Worm (Caenorhabditis elegans) whole organism, L3 larva: ENCODE results near the gene exh-1.

Experiments used
- R02D3.7 ChIP-seq: fragments of 150-350 bp; optimal IDR thresholded peaks from 2 replicates; lab custom pipeline; 2014; ENCODE audit warnings: missing biosample characterization, missing genetic modification characterization
- aly-2 ChIP-seq: fragments of 150-350 bp; optimal IDR thresholded peaks from 2 replicates; lab custom pipeline; 2014; ENCODE audit warnings: missing biosample characterization, missing genetic modification characterization
- ama-1 ChIP-seq: fragments of 150-350 bp; optimal IDR thresholded peaks from 2 replicates; lab custom pipeline; 2018
- ceh-28 ChIP-seq: fragments of 150-350 bp; optimal IDR thresholded peaks from 2 replicates; lab custom pipeline; 2014; ENCODE audit warnings: missing biosample characterization, missing genetic modification reagents, missing genetic modification characterization
- ceh-9 ChIP-seq: sonication (generic microtip); optimal IDR thresholded peaks from 2 replicates; lab custom pipeline; 2018; ENCODE audit warnings: missing biosample characterization, missing genetic modification characterization
- egl-27 ChIP-seq: sonication (generic microtip); optimal IDR thresholded peaks from 4 replicates; lab custom pipeline; 2017; ENCODE audit warnings: missing biosample characterization, missing genetic modification reagents, missing genetic modification characterization
- egl-5 ChIP-seq: fragments of 150-350 bp; optimal IDR thresholded peaks from 2 replicates; lab custom pipeline; 2017; ENCODE audit warnings: missing biosample characterization, missing genetic modification reagents, missing genetic modification characterization, inconsistent platforms
- elt-2 ChIP-seq: sonication (generic microtip); optimal IDR thresholded peaks from 2 replicates; lab custom pipeline; 2016; ENCODE audit warnings: missing genetic modification reagents, mild to moderate bottlenecking, missing genetic modification characterization, missing compliant biosample characterization
- elt-3 ChIP-seq, 3 experiments: fragments of 150-350 bp in 1 of 3; sonication (generic microtip) in 2 of 3; optimal IDR thresholded peaks; 2 replicates in 2 of 3; 4 replicates in 1 of 3; lab custom pipeline; 2014 to 2017; ENCODE audit warnings: missing biosample characterization in 3 of 3, missing genetic modification characterization in 3 of 3
- eor-1 ChIP-seq, 2 experiments: fragments of 150-350 bp; optimal IDR thresholded peaks; 2 replicates each; lab custom pipeline; 2014 to 2018; ENCODE audit warnings: missing biosample characterization in 2 of 2, missing genetic modification characterization in 2 of 2
- fkh-10 ChIP-seq: sonication (generic microtip); optimal IDR thresholded peaks from 2 replicates; lab custom pipeline; 2017; ENCODE audit warnings: missing biosample characterization, missing genetic modification reagents, missing genetic modification characterization
- fkh-2 ChIP-seq: fragments of 150-350 bp; optimal IDR thresholded peaks from 2 replicates; lab custom pipeline; 2014; ENCODE audit warnings: missing biosample characterization, missing genetic modification reagents, missing genetic modification characterization
- fos-1 ChIP-seq: fragments of 150-350 bp; optimal IDR thresholded peaks from 2 replicates; lab custom pipeline; 2014; ENCODE audit warnings: missing biosample characterization, missing genetic modification characterization
- hmg-11 ChIP-seq: sonication (generic microtip); optimal IDR thresholded peaks from 2 replicates; lab custom pipeline; 2016; ENCODE audit warnings: missing genetic modification characterization, missing compliant biosample characterization
- jun-1 ChIP-seq: fragments of 150-350 bp; optimal IDR thresholded peaks from 2 replicates; lab custom pipeline; 2014; ENCODE audit warnings: missing biosample characterization, missing genetic modification reagents, missing genetic modification characterization
- lin-15B ChIP-seq: fragments of 150-350 bp; optimal IDR thresholded peaks from 2 replicates; lab custom pipeline; 2014; ENCODE audit warnings: missing biosample characterization, missing genetic modification characterization
- lin-39 ChIP-seq: fragments of 150-350 bp; optimal IDR thresholded peaks from 2 replicates; lab custom pipeline; 2018; ENCODE audit warnings: missing biosample characterization, missing genetic modification reagents, missing genetic modification characterization
- lsy-12 ChIP-seq: sonication (generic microtip); optimal IDR thresholded peaks from 2 replicates; lab custom pipeline; 2016; ENCODE audit warnings: mild to moderate bottlenecking, missing genetic modification characterization, missing compliant biosample characterization
- mdl-1 ChIP-seq: fragments of 150-350 bp; optimal IDR thresholded peaks from 2 replicates; lab custom pipeline; 2014; ENCODE audit warnings: missing biosample characterization, missing genetic modification characterization
- mml-1 ChIP-seq: fragments of 150-350 bp; sonication (generic microtip); optimal IDR thresholded peaks from 3 replicates; lab custom pipeline; 2014; ENCODE audit warnings: missing biosample characterization, missing genetic modification characterization
- nhr-11 ChIP-seq: fragments of 150-350 bp; optimal IDR thresholded peaks from 2 replicates; lab custom pipeline; 2014; ENCODE audit warnings: missing biosample characterization, missing genetic modification characterization
- nhr-12 ChIP-seq: fragments of 150-350 bp; optimal IDR thresholded peaks from 2 replicates; lab custom pipeline; 2014; ENCODE audit warnings: missing biosample characterization, missing genetic modification characterization
- nhr-23 ChIP-seq: fragments of 150-350 bp; optimal IDR thresholded peaks from 2 replicates; lab custom pipeline; 2014; ENCODE audit warnings: missing biosample characterization, missing genetic modification reagents, missing genetic modification characterization
- nhr-237 ChIP-seq: fragments of 150-350 bp; optimal IDR thresholded peaks from 2 replicates; lab custom pipeline; 2014; ENCODE audit warnings: missing biosample characterization, missing genetic modification characterization
- nhr-67 ChIP-seq: fragments of 150-350 bp; optimal IDR thresholded peaks from 2 replicates; lab custom pipeline; 2014; ENCODE audit warnings: missing biosample characterization, missing genetic modification characterization
- nhr-77 ChIP-seq: fragments of 150-350 bp; optimal IDR thresholded peaks from 2 replicates; lab custom pipeline; 2014; ENCODE audit warnings: missing biosample characterization, missing genetic modification characterization
- pha-4 ChIP-seq: fragments of 150-350 bp; optimal IDR thresholded peaks from 2 replicates; lab custom pipeline; 2014; ENCODE audit warnings: missing biosample characterization, missing genetic modification reagents, missing genetic modification characterization
- pqm-1 ChIP-seq: fragments of 150-350 bp; optimal IDR thresholded peaks from 2 replicates; lab custom pipeline; 2017; ENCODE audit warnings: missing biosample characterization, missing genetic modification characterization, inconsistent platforms
- sea-2 ChIP-seq: fragments of 150-350 bp; sonication (generic microtip); optimal IDR thresholded peaks from 4 replicates; lab custom pipeline; 2014; ENCODE audit warnings: missing biosample characterization, missing genetic modification reagents, missing genetic modification characterization
- snpc-4 ChIP-seq: fragments of 150-350 bp; optimal IDR thresholded peaks from 2 replicates; lab custom pipeline; 2014; ENCODE audit warnings: missing biosample characterization, missing genetic modification characterization
- tbx-2 ChIP-seq: sonication (generic microtip); optimal IDR thresholded peaks from 2 replicates; lab custom pipeline; 2016; ENCODE audit warnings: mild to moderate bottlenecking, missing genetic modification characterization, missing compliant biosample characterization
- unc-39 ChIP-seq: sonication (generic microtip); optimal IDR thresholded peaks from 4 replicates; lab custom pipeline; 2017; ENCODE audit warnings: missing biosample characterization, missing genetic modification characterization
- unc-62 ChIP-seq: fragments of 150-350 bp; sonication (generic microtip); optimal IDR thresholded peaks from 4 replicates; lab custom pipeline; 2014; ENCODE audit warnings: missing biosample characterization, missing genetic modification reagents, missing genetic modification characterization
- zag-1 ChIP-seq: fragments of 150-350 bp; optimal IDR thresholded peaks from 2 replicates; lab custom pipeline; 2014; ENCODE audit warnings: missing biosample characterization, missing genetic modification characterization
- ztf-11 ChIP-seq: fragments of 150-350 bp; optimal IDR thresholded peaks from 2 replicates; lab custom pipeline; 2014; ENCODE audit warnings: missing biosample characterization, missing genetic modification characterization
- ztf-4 ChIP-seq: fragments of 150-350 bp; optimal IDR thresholded peaks from 2 replicates; lab custom pipeline; 2014; ENCODE audit warnings: missing biosample characterization, missing genetic modification characterization

Gene exh-1

ce11 chrV:3146932-3147331 is 10.0 kb upstream of the exh-1 start, which contains the start of gene srab-11:
TSS of gene srab-11 (minus strand) at chrV:3147032.
- no peak for TF ChIP-seq R02D3.7 (tag; lab: Kevin White, UChicago)
- no peak for TF ChIP-seq lin-39
- no peak for TF ChIP-seq nhr-67 (tag; lab: Kevin White, UChicago)
- no peak for TF ChIP-seq lin-15B (tag; lab: Kevin White, UChicago)
- no peak for TF ChIP-seq eor-1 (tag; optimal IDR thresholded peaks at IDR 0.05; lab: Kevin White, UChicago)
- no peak for TF ChIP-seq jun-1 (tag; lab: Kevin White, UChicago)
- TF ChIP-seq lsy-12, result no peak
- no peak for TF ChIP-seq ztf-4
- TF ChIP-seq pqm-1 (tag; lab: Kevin White, UChicago), result no peak
- no peak for TF ChIP-seq elt-2 (tag; lab: Kevin White, UChicago)
- no peak for TF ChIP-seq nhr-23 (tag; lab: Kevin White, UChicago)
- no peak for TF ChIP-seq nhr-237 (tag; lab: Kevin White, UChicago)

DNA sequence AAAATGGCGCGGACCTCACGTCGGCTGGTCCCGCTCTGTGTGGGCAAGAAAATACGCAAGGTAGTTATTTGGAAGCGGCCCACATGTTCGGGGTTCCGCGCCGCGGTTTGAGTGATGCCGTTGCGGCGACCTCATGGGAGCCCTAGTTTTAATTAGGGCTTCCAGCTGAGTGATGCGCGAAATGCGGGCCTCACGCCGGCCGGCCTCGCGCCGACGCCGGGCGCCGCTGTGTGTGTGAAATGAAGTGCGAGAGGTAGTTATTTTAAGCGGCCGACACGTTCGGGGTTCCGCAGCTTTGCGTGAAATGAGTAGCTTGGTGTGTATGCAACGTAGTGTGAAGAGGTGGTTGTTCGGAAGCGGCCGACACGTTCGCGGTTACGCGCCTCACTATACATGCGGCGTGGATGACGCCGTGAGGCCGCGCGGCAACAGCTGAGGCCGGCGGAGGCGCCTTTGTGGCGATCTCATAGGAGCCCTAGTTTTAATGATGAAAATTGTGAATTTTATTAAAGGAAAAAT is 6.9 kb upstream of the exh-1 start:
- TF ChIP-seq nhr-12 (tag; lab: Kevin White, UChicago) (no peak), nhr-23 (tag; lab: Kevin White, UChicago) (no peak), mml-1 (no peak), aly-2 (tag; lab: Kevin White, UChicago) (no peak), nhr-67 (tag; lab: Kevin White, UChicago) (no peak), sea-2 (no peak), lin-39 (no peak), egl-5 (tag; lab: Kevin White, UChicago) (no peak), zag-1 (tag; lab: Kevin White, UChicago) (no peak), hmg-11 (tag; lab: Kevin White, UChicago) (no peak), nhr-77 (no peak), mdl-1 (no peak), ztf-4 (no peak), snpc-4 (tag; lab: Kevin White, UChicago) (no peak), fos-1 (tag; lab: Kevin White, UChicago) (no peak)
- TF ChIP-seq, all 47 proteins: peak for 0

DNA sequence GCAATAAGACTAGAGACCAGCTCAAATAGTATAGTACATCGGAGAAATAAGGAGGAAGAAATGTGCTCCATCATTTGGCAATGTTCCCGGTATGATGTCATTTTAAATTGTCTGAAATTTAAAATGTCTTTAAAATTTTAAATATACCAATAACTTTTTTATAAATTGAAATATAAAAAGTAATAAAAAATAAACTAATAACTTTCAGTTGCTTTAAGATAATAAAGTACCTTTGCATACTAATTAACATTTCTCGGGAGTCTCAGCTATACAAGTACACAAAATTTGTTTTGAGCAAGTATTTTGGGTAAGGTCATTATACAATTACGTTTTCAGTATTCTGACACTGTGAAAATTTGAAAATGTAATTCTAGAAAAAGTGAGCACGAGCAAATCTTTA is 5.0 kb upstream of the exh-1 start, which contains the start of gene srab-6:
Gene srab-6, minus strand, starts transcription at position 101 of the 400 bp plus-strand sequence.
- TF ChIP-seq mdl-1, result no peak
- TF ChIP-seq fkh-2, result no peak
- no peak for TF ChIP-seq zag-1 (tag; lab: Kevin White, UChicago)
- TF ChIP-seq elt-2 (tag; lab: Kevin White, UChicago), result no peak
- TF ChIP-seq nhr-23 (tag; lab: Kevin White, UChicago), result no peak
- TF ChIP-seq nhr-237 (tag; lab: Kevin White, UChicago), result no peak
- no peak for TF ChIP-seq sea-2

- no peak for TF ChIP-seq unc-62 (GFP tag; lab: Kevin White, UChicago)
- TF ChIP-seq elt-3 (tag; optimal IDR thresholded peaks at IDR 0.05; lab: Kevin White, UChicago), result no peak
- no peak for TF ChIP-seq nhr-237 (tag; lab: Kevin White, UChicago)
- no peak for TF ChIP-seq tbx-2 (tag; lab: Kevin White, UChicago)
- TF ChIP-seq mdl-1, result no peak
- TF ChIP-seq lsy-12, result no peak
Measured at ce11 chrV:3155072-3155471, 1.8 kb upstream of the exh-1 start, which contains the start of gene srab-7. TSS of gene srab-7 (minus strand) at chrV:3155172.

ce11 chrV:3158379-3158778 is 1.5 kb downstream of the exh-1 start:
- TF ChIP-seq lsy-12 (no peak), fkh-10 (GFP tag; lab: Kevin White, UChicago) (no peak), ceh-28 (no peak), mml-1 (no peak), ceh-9 (tag; lab: Kevin White, UChicago) (no peak)

DNA sequence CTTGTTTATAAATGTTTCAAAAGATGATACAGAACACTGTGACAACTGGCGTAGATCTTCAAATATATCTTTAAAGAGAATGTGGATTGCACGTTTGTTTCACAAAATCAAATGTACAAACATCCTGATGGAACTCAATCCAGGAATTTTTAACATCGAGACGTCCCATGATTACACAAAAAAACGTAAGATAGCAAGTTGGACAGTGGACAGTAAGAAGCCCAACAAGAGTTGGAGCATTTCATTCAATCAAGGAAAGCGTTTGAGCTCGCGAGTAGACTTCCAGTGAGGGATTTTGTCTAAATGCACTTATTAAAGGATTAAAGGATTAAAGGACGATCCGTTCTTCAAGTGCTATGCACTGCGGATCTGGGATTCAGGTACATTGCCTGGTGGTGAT is 2.4 kb downstream of the exh-1 start, which contains the start of gene C36C5.12:
Gene C36C5.12, minus strand, starts transcription at position 101 of the 400 bp plus-strand sequence.
- TF ChIP-seq lsy-12 (no peak), nhr-67 (tag; lab: Kevin White, UChicago) (no peak), ceh-28 (no peak), fkh-10 (GFP tag; lab: Kevin White, UChicago) (no peak), lin-15B (tag; lab: Kevin White, UChicago) (no peak), mml-1 (no peak), mdl-1 (no peak), unc-39 (tag; lab: Kevin White, UChicago) (no peak), ztf-4 (no peak), sea-2 (no peak), nhr-77 (no peak), pha-4 (tag; lab: Kevin White, UChicago) (no peak), ama-1 (lab: Kevin White, UChicago) (no peak), tbx-2 (tag; lab: Kevin White, UChicago) (no peak), ztf-11 (tag; lab: Kevin White, UChicago) (no peak), nhr-11 (tag; lab: Kevin White, UChicago) (no peak), ceh-9 (tag; lab: Kevin White, UChicago) (no peak), egl-27 (tag; lab: Kevin White, UChicago) (no peak), fos-1 (tag; lab: Kevin White, UChicago) (no peak)
